Worm (Caenorhabditis elegans) whole organism, L1 larva: Measurements from ENCODE around the gene K09C4.7.

Source experiments
- blmp-1 ChIP-seq: fragments of 150-350 bp; optimal IDR thresholded peaks from 2 replicates; lab custom pipeline; 2014; ENCODE audit warnings: missing biosample characterization, missing genetic modification characterization
- ceh-82 ChIP-seq, 3 experiments: fragments of 150-350 bp in 1 of 3; sonication (generic microtip) in 2 of 3; optimal IDR thresholded peaks; 2 replicates each; lab custom pipeline; 2014 to 2017; ENCODE audit warnings: missing biosample characterization in 3 of 3, missing genetic modification characterization in 3 of 3
- ces-1 ChIP-seq: fragments of 150-350 bp; optimal IDR thresholded peaks from 2 replicates; lab custom pipeline; 2014; ENCODE audit warnings: missing biosample characterization, missing genetic modification reagents, missing genetic modification characterization
- egl-27 ChIP-seq, 2 experiments: fragments of 150-350 bp in 1 of 2; sonication (generic microtip); optimal IDR thresholded peaks; 3 replicates each; lab custom pipeline; 2017 to 2018; ENCODE audit warnings: missing biosample characterization in 2 of 2, missing genetic modification characterization in 2 of 2, missing genetic modification reagents in 2 of 2
- elt-3 ChIP-seq, 6 experiments: fragments of 150-350 bp in 1 of 6; sonication (generic microtip); optimal IDR thresholded peaks; 2 replicates each; lab custom pipeline; 2017 to 2018; ENCODE audit warnings: missing biosample characterization in 6 of 6, missing genetic modification characterization in 6 of 6, inconsistent platforms in 1 of 6
- lir-3 ChIP-seq: sonication (generic microtip); optimal IDR thresholded peaks from 2 replicates; lab custom pipeline; 2016; ENCODE audit warnings: mild to moderate bottlenecking, missing genetic modification characterization, moderate library complexity, missing compliant biosample characterization; ENCODE audit not compliant: poor library complexity
- sptf-1 ChIP-seq: fragments of 150-350 bp; optimal IDR thresholded peaks from 2 replicates; lab custom pipeline; 2014; ENCODE audit warnings: missing biosample characterization, missing genetic modification characterization
- ztf-11 ChIP-seq, 2 experiments: sonication (generic microtip); optimal IDR thresholded peaks; 2 replicates each; lab custom pipeline; 2016 to 2017; ENCODE audit warnings: missing genetic modification characterization in 2 of 2, missing biosample characterization in 1 of 2, missing compliant biosample characterization in 1 of 2
- ztf-4 ChIP-seq: fragments of 150-350 bp; optimal IDR thresholded peaks from 2 replicates; lab custom pipeline; 2014; ENCODE audit warnings: missing biosample characterization, missing genetic modification characterization

- TF ChIP-seq elt-3 (tag; optimal IDR thresholded peaks at IDR 0.05; lab: Kevin White, UChicago) (no peak), sptf-1 (tag; lab: Kevin White, UChicago) (no peak), ceh-82 (tag; optimal IDR thresholded peaks at IDR 0.05; lab: Kevin White, UChicago) (no peak), ces-1 (GFP tag; lab: Kevin White, UChicago) (no peak), ztf-4 (tag; lab: Kevin White, UChicago) (no peak), blmp-1 (tag; lab: Kevin White, UChicago) (no peak), egl-27 (tag; optimal IDR thresholded peaks at IDR 0.05; lab: Kevin White, UChicago) (no peak), ztf-11 (tag; optimal IDR thresholded peaks at IDR 0.05; lab: Kevin White, UChicago) (no peak), lir-3 (tag; lab: Kevin White, UChicago) (no peak)
Observed at ce11 chrX:3284967-3285366, 12.3 kb downstream of the K09C4.7 start.
